Fruit fly (Drosophila melanogaster) whole organism, embryonic: ENCODE data around the gene CG33654.

Source experiments
- ATbp ChIP-seq: fragments of 200-800 bp; sonication (Bioruptor generic); optimal IDR thresholded peaks from 2 replicates; lab custom pipeline; 2017; ENCODE audit warnings: missing biosample characterization, mild to moderate bottlenecking, missing genetic modification characterization, missing genetic modification reagents
- BEAF-32 ChIP-seq: fragments of 200-800 bp; sonication (Bioruptor generic); optimal IDR thresholded peaks from 3 replicates; lab custom pipeline; 2017; ENCODE audit warnings: missing biosample characterization, missing genetic modification characterization, mild to moderate bottlenecking, moderate library complexity, missing genetic modification reagents
- BtbVII ChIP-seq: fragments of 200-800 bp; sonication (Bioruptor generic); optimal IDR thresholded peaks from 3 replicates; lab custom pipeline; 2017; ENCODE audit warnings: missing biosample characterization, mild to moderate bottlenecking, missing genetic modification characterization
- CG10147 ChIP-seq: fragments of 200-800 bp; sonication (Bioruptor generic); optimal IDR thresholded peaks from 2 replicates; lab custom pipeline; 2019; ENCODE audit warnings: missing biosample characterization, mild to moderate bottlenecking, missing genetic modification characterization, moderate library complexity
- CG10431 ChIP-seq: fragments of 200-800 bp; sonication (Bioruptor generic); optimal IDR thresholded peaks from 3 replicates; lab custom pipeline; 2018; ENCODE audit warnings: missing biosample characterization, mild to moderate bottlenecking, missing genetic modification characterization
- CG10979 ChIP-seq: fragments of 200-800 bp; sonication (Bioruptor generic); optimal IDR thresholded peaks from 2 replicates; lab custom pipeline; 2018; ENCODE audit warnings: missing biosample characterization, mild to moderate bottlenecking, missing genetic modification characterization, moderate library complexity
- CG11093 ChIP-seq: fragments of 200-800 bp; sonication (Bioruptor generic); IDR thresholded peaks from 3 replicates; pipeline ENCODE4 v1.3.6; 2022; ENCODE audit warnings: missing biosample characterization, missing genetic modification characterization
- CG11723 ChIP-seq: fragments of 200-800 bp; sonication (Bioruptor generic); optimal IDR thresholded peaks from 2 replicates; lab custom pipeline; 2017; ENCODE audit warnings: missing biosample characterization, mild to moderate bottlenecking, missing genetic modification characterization
- CG13123 ChIP-seq: fragments of 200-800 bp; sonication (Bioruptor generic); optimal IDR thresholded peaks from 2 replicates; lab custom pipeline; 2016; ENCODE audit warnings: missing biosample characterization, missing genetic modification characterization
- CG13424 ChIP-seq: fragments of 200-800 bp; sonication (Bioruptor generic); optimal IDR thresholded peaks from 2 replicates; lab custom pipeline; 2019; ENCODE audit warnings: missing biosample characterization, mild to moderate bottlenecking, missing genetic modification characterization, moderate library complexity
- CG1529 ChIP-seq: fragments of 200-800 bp; sonication (Bioruptor generic); optimal IDR thresholded peaks from 3 replicates; lab custom pipeline; 2018; ENCODE audit warnings: missing biosample characterization, missing genetic modification characterization
- CG18262 ChIP-seq: fragments of 200-800 bp; optimal IDR thresholded peaks from 3 replicates; lab custom pipeline; 2019; ENCODE audit warnings: missing biosample characterization, mild to moderate bottlenecking, missing genetic modification characterization, moderate library complexity
- CG18599 ChIP-seq: fragments of 200-800 bp; sonication (Bioruptor generic); optimal IDR thresholded peaks from 3 replicates; lab custom pipeline; 2017; ENCODE audit warnings: missing biosample characterization, missing genetic modification characterization, mild to moderate bottlenecking, moderate library complexity, missing genetic modification reagents
- CG30020 ChIP-seq: fragments of 200-800 bp; optimal IDR thresholded peaks from 2 replicates; lab custom pipeline; 2019; ENCODE audit warnings: missing biosample characterization, mild to moderate bottlenecking, missing genetic modification characterization, moderate library complexity
- CG31441 ChIP-seq: fragments of 200-800 bp; sonication (Bioruptor generic); IDR thresholded peaks from 2 replicates; pipeline ENCODE4 v1.3.6; 2022; ENCODE audit warnings: missing biosample characterization, missing genetic modification characterization
- CG33213 ChIP-seq: fragments of 200-800 bp; sonication (Bioruptor generic); optimal IDR thresholded peaks from 3 replicates; lab custom pipeline; 2016; ENCODE audit warnings: missing biosample characterization, missing genetic modification characterization
- CG7786 ChIP-seq: fragments of 200-800 bp; sonication (Bioruptor generic); optimal IDR thresholded peaks from 2 replicates; lab custom pipeline; 2016; ENCODE audit warnings: missing biosample characterization, missing genetic modification characterization
- CG9932 ChIP-seq: fragments of 200-800 bp; sonication (Bioruptor generic); IDR thresholded peaks from 2 replicates; pipeline ENCODE4 v1.3.6; 2022; ENCODE audit warnings: missing biosample characterization, missing genetic modification characterization
- Fer1 ChIP-seq: fragments of 200-800 bp; sonication (Bioruptor generic); optimal IDR thresholded peaks from 2 replicates; lab custom pipeline; 2017; ENCODE audit warnings: missing biosample characterization, mild to moderate bottlenecking, missing genetic modification characterization
- HLH54F ChIP-seq: fragments of 200-800 bp; sonication (Bioruptor generic); optimal IDR thresholded peaks from 3 replicates; lab custom pipeline; 2016; ENCODE audit warnings: missing biosample characterization, missing genetic modification characterization
- Hsf ChIP-seq: fragments of 200-800 bp; sonication (Bioruptor generic); optimal IDR thresholded peaks from 3 replicates; lab custom pipeline; 2016; ENCODE audit warnings: missing biosample characterization, missing genetic modification characterization
- Mad ChIP-seq: fragments of 200-800 bp; sonication (Bioruptor generic); optimal IDR thresholded peaks from 2 replicates; lab custom pipeline; 2016; ENCODE audit warnings: missing biosample characterization, missing genetic modification characterization
- Med ChIP-seq: fragments of 200-800 bp; sonication (Bioruptor generic); peaks from one replicate; lab custom pipeline; 2016; ENCODE audit warnings: missing biosample characterization, missing genetic modification characterization, mild to moderate bottlenecking, inconsistent platforms, moderate library complexity
- Optix ChIP-seq: fragments of 200-800 bp; sonication (Bioruptor generic); IDR thresholded peaks from 3 replicates; pipeline ENCODE4 v1.3.6; 2022; ENCODE audit warnings: missing biosample characterization, missing genetic modification characterization
- Pdp1 ChIP-seq, 2 experiments: fragments of 200-800 bp; sonication (Bioruptor generic); optimal IDR thresholded peaks; 3 replicates each; lab custom pipeline; 2016; ENCODE audit warnings: missing biosample characterization in 2 of 2, missing genetic modification characterization in 2 of 2, mild to moderate bottlenecking in 1 of 2, moderate library complexity in 1 of 2
- Ravus ChIP-seq: fragments of 200-800 bp; sonication (Bioruptor generic); IDR thresholded peaks from 2 replicates; pipeline ENCODE4 v1.3.6; 2022; ENCODE audit warnings: missing biosample characterization, missing genetic modification characterization
- Rx ChIP-seq: fragments of 200-800 bp; sonication (Bioruptor generic); IDR thresholded peaks from 2 replicates; pipeline ENCODE4 v1.3.6; 2022; ENCODE audit warnings: missing biosample characterization, missing genetic modification characterization
- Xbp1 ChIP-seq: fragments of 200-800 bp; sonication (Bioruptor generic); optimal IDR thresholded peaks from 3 replicates; lab custom pipeline; 2016; ENCODE audit warnings: missing biosample characterization, mild to moderate bottlenecking, missing genetic modification characterization
- ab ChIP-seq: fragments of 200-800 bp; sonication (Bioruptor generic); optimal IDR thresholded peaks from 2 replicates; lab custom pipeline; 2016; ENCODE audit warnings: missing biosample characterization, missing genetic modification characterization
- amos ChIP-seq: fragments of 200-800 bp; sonication (Bioruptor generic); IDR thresholded peaks from 2 replicates; pipeline ENCODE4 v1.3.6; 2022; ENCODE audit warnings: missing biosample characterization, missing genetic modification characterization; ENCODE audit not compliant: partially characterized antibody
- aop ChIP-seq: fragments of 200-800 bp; sonication (Bioruptor generic); IDR thresholded peaks from 2 replicates; pipeline ENCODE4 v1.3.6; 2022; ENCODE audit warnings: missing biosample characterization, missing genetic modification characterization
- chn ChIP-seq: fragments of 200-800 bp; sonication (Bioruptor generic); optimal IDR thresholded peaks from 2 replicates; lab custom pipeline; 2016; ENCODE audit warnings: missing biosample characterization, missing genetic modification characterization
- dysf ChIP-seq: fragments of 200-800 bp; sonication (Bioruptor generic); IDR thresholded peaks from 3 replicates; pipeline ENCODE4 v1.3.6; 2022; ENCODE audit warnings: missing biosample characterization, missing genetic modification characterization
- en ChIP-seq: fragments of 200-800 bp; sonication (Bioruptor generic); optimal IDR thresholded peaks from 2 replicates; lab custom pipeline; 2016; ENCODE audit warnings: missing biosample characterization, missing genetic modification characterization
- esg ChIP-seq: fragments of 200-800 bp; sonication (Bioruptor generic); conservative IDR thresholded peaks from 2 replicates; pipeline ENCODE4 v1.3.6; 2022; ENCODE audit warnings: missing biosample characterization, missing genetic modification characterization
- ewg ChIP-seq: fragments of 200-800 bp; sonication (Bioruptor generic); optimal IDR thresholded peaks from 3 replicates; lab custom pipeline; 2017; ENCODE audit warnings: mild to moderate bottlenecking, missing biosample characterization, missing genetic modification reagents, missing genetic modification characterization
- gce ChIP-seq: fragments of 200-800 bp; sonication (Bioruptor generic); IDR thresholded peaks from 3 replicates; pipeline ENCODE4 v1.3.6; 2022; ENCODE audit warnings: missing biosample characterization, missing genetic modification characterization
- hkb ChIP-seq, 2 experiments: fragments of 200-800 bp in 1 of 2; fragments of >200 bp in 1 of 2; sonication (Bioruptor generic) in 1 of 2; IDR thresholded peaks in 1 of 2; optimal IDR thresholded peaks in 1 of 2; 2 replicates each; pipeline versions ENCODE4 v1.3.6 to Lab custom; 2017 to 2022; ENCODE audit warnings: missing biosample characterization in 1 of 2, missing genetic modification characterization in 1 of 2
- hth ChIP-seq: fragments of >200 bp; optimal IDR thresholded peaks from 2 replicates; lab custom pipeline; 2017; ENCODE audit warnings: inconsistent platforms
- ken ChIP-seq: fragments of 200-800 bp; sonication (Bioruptor generic); IDR thresholded peaks from 3 replicates; pipeline ENCODE4 v1.3.6; 2022; ENCODE audit warnings: missing biosample characterization, missing genetic modification characterization
- lbe ChIP-seq: fragments of 200-800 bp; sonication (Bioruptor generic); optimal IDR thresholded peaks from 2 replicates; lab custom pipeline; 2016; ENCODE audit warnings: missing biosample characterization, mild to moderate bottlenecking, missing genetic modification characterization
- lilli ChIP-seq: fragments of 200-800 bp; sonication (Bioruptor generic); optimal IDR thresholded peaks from 3 replicates; lab custom pipeline; 2016; ENCODE audit warnings: missing biosample characterization, missing genetic modification characterization
- lola ChIP-seq, 3 experiments: fragments of >200 bp in 2 of 3; fragments of 200-800 bp in 1 of 3; sonication (Bioruptor generic) in 1 of 3; optimal IDR thresholded peaks; 2 replicates each; lab custom pipeline; 2017 to 2019; ENCODE audit warnings: missing biosample characterization in 3 of 3, missing genetic modification characterization in 3 of 3, mild to moderate bottlenecking in 1 of 3, moderate library complexity in 1 of 3
- mirr ChIP-seq: fragments of 200-800 bp; sonication (Bioruptor generic); optimal IDR thresholded peaks from 3 replicates; lab custom pipeline; 2018; ENCODE audit warnings: missing biosample characterization, mild to moderate bottlenecking, missing genetic modification characterization
- mld ChIP-seq: fragments of 200-800 bp; sonication (Bioruptor generic); IDR thresholded peaks from 3 replicates; pipeline ENCODE4 v1.3.6; 2022; ENCODE audit warnings: missing biosample characterization, missing genetic modification characterization; ENCODE audit not compliant: partially characterized antibody
- pzg ChIP-seq: fragments of 200-800 bp; sonication (Bioruptor generic); optimal IDR thresholded peaks from 3 replicates; lab custom pipeline; 2018; ENCODE audit warnings: missing biosample characterization, mild to moderate bottlenecking, missing genetic modification characterization, moderate library complexity
- run ChIP-seq: fragments of 200-800 bp; sonication (Bioruptor generic); optimal IDR thresholded peaks from 3 replicates; lab custom pipeline; 2018; ENCODE audit warnings: missing biosample characterization, mild to moderate bottlenecking, missing genetic modification characterization
- scrt ChIP-seq: fragments of 200-800 bp; sonication (Bioruptor generic); optimal IDR thresholded peaks from 2 replicates; lab custom pipeline; 2018; ENCODE audit warnings: missing biosample characterization, mild to moderate bottlenecking, missing genetic modification characterization, moderate library complexity
- tll ChIP-seq, 2 experiments: fragments of 200-800 bp in 1 of 2; fragments of >200 bp in 1 of 2; sonication (Bioruptor generic) in 1 of 2; optimal IDR thresholded peaks; 2 replicates each; lab custom pipeline; 2017 to 2019; ENCODE audit warnings: missing biosample characterization in 2 of 2, missing genetic modification characterization in 2 of 2, mild to moderate bottlenecking in 1 of 2, moderate library complexity in 1 of 2

The CG33654 gene

DNA sequence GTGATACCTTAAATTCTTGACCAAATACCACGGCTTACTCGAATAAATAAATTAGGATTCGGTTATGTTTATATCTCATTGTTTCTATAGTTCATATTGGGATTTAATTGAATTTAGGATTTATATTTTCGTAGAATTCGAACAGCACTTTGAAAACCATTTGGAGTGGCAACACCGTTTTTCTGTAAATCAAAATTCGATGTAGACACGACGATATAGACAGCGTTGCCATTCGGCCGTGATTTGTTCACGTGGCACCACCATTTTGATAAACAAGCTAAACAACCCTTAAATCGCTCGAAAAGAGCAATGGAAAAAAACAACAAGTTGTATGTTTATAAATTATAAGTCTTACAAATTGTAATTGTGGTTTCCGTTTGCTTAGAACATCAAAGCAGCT, 45.6 kb upstream of the CG33654 start (continued):
- peak; percentile 24 for TF ChIP-seq Xbp1
- TF ChIP-seq pzg (GFP tag; lab: Kevin White, UChicago) = peak; percentile 57
- peak; percentile 65 for TF ChIP-seq BEAF-32 (GFP tag; lab: Kevin White, UChicago)
- TF ChIP-seq chn = no peak
- TF ChIP-seq gce = no peak

- TF ChIP-seq CG11093 (GFP tag; lab: Robert Waterston, UW) (0 out of 3 replicates have a peak, but pooled peaks have one; percentile 22), Xbp1 (no peak), CG30020 (tag; lab: Kevin White, UChicago) (no peak), gce (no peak), hth (no peak), esg (GFP tag; lab: Robert Waterston, UW) (no peak), aop (GFP tag; lab: Robert Waterston, UW) (no peak), Hsf (GFP tag; lab: Kevin White, UChicago) (no peak), CG10147 (no peak), en (GFP tag; lab: Kevin White, UChicago) (no peak), CG13123 (GFP tag; lab: Kevin White, UChicago) (no peak), HLH54F (no peak), CG31441 (GFP tag; lab: Robert Waterston, UW) (no peak), CG33213 (GFP tag; lab: Kevin White, UChicago) (no peak), Ravus (GFP tag; lab: Robert Waterston, UW) (no peak), Med (peak; percentile 67), tll (GFP tag; optimal IDR thresholded peaks at IDR 0.05; lab: Kevin White, UChicago) (no peak), hkb (optimal IDR thresholded peaks at IDR 0.05; lab: Kevin White, UChicago) (no peak), hkb (GFP tag; IDR thresholded peaks at IDR 0.05; lab: Robert Waterston, UW) (no peak), CG10979 (tag; lab: Kevin White, UChicago) (no peak), Rx (GFP tag; lab: Robert Waterston, UW) (no peak), run (tag; lab: Kevin White, UChicago) (no peak), Mad (GFP tag; lab: Kevin White, UChicago) (no peak), mld (0 out of 3 replicates have a peak, but pooled peaks have one; percentile 18), ab (GFP tag; lab: Kevin White, UChicago) (no peak), CG1529 (GFP tag; lab: Kevin White, UChicago) (no peak), Fer1 (GFP tag; lab: Kevin White, UChicago) (no peak), dysf (GFP tag; lab: Robert Waterston, UW) (no peak), CG11723 (GFP tag; lab: Kevin White, UChicago) (no peak), scrt (peak; percentile 40), Optix (GFP tag; lab: Robert Waterston, UW) (0 out of 3 replicates have a peak, but pooled peaks have one; percentile 21), CG7786 (no peak), lilli (no peak), BtbVII (GFP tag; lab: Kevin White, UChicago) (no peak), CG10431 (no peak), CG18262 (tag; lab: Kevin White, UChicago) (no peak), lbe (GFP tag; lab: Kevin White, UChicago) (no peak), mirr (GFP tag; lab: Kevin White, UChicago) (no peak), CG18599 (GFP tag; lab: Kevin White, UChicago) (no peak), amos (GFP tag; lab: Robert Waterston, UW) (no peak), CG9932 (no peak), ATbp (GFP tag; lab: Kevin White, UChicago) (no peak), ken (GFP tag; lab: Robert Waterston, UW) (no peak), ewg (GFP tag; lab: Kevin White, UChicago) (no peak), CG13424 (tag; lab: Kevin White, UChicago) (no peak), Pdp1 (GFP tag; optimal IDR thresholded peaks at IDR 0.05; lab: Kevin White, UChicago) (no peak), lola (GFP tag; optimal IDR thresholded peaks at IDR 0.05; lab: Kevin White, UChicago) (no peak)
These were observed 45.0 kb upstream of the CG33654 start for dm6 chr3R:9628036-9628435.
